2 fruit fly cellular contexts compared by ENCODE assay signal in genomic region chr3R:28627267-28627666, dm6.
A peak's percentile ranks its signal among the peaks of the same experiment; 100 is the strongest.
TF ChIP-seq lines count a peak whose summit lies in the region.

No protein-coding gene starts in this region.

- no peak for TF ChIP-seq CTCF in whole organism, embryonic (GFP tag; optimal IDR thresholded peaks at IDR 0.05; lab: Kevin White, UChicago)

TF ChIP-seq in whole organism, embryonic, 481 proteins besides CTCF, POLR2A, EP300 and RAD21:
- TF ChIP-seq sr (GFP tag; IDR thresholded peaks at IDR 0.05; lab: Robert Waterston, UW) (peak; percentile 92), Chrac-16 (GFP tag; optimal IDR thresholded peaks at IDR 0.05; lab: Kevin White, UChicago) (no peak), Neu2 (GFP tag; optimal IDR thresholded peaks at IDR 0.05; lab: Kevin White, UChicago; ENCODE audit: borderline replicate concordance) (no peak)

TF ChIP-seq in whole organism, prepupa, 60 proteins besides CTCF, POLR2A, EP300 and RAD21:
- TF ChIP-seq fd85E (GFP tag; optimal IDR thresholded peaks at IDR 0.05; lab: Kevin White, UChicago): no peak
- no peak for TF ChIP-seq CG6808 (GFP tag; optimal IDR thresholded peaks at IDR 0.05; lab: Kevin White, UChicago)
- TF ChIP-seq esn (GFP tag; optimal IDR thresholded peaks at IDR 0.05; lab: Kevin White, UChicago): no peak
- TF ChIP-seq pdm3 (GFP tag; optimal IDR thresholded peaks at IDR 0.05; lab: Kevin White, UChicago): no peak
- TF ChIP-seq CG8119 (GFP tag; IDR thresholded peaks at IDR 0.05; lab: Robert Waterston, UW): 0 out of 3 replicates have a peak, but pooled peaks have one; percentile 16
- no peak for TF ChIP-seq Hr4 (GFP tag; optimal IDR thresholded peaks at IDR 0.05; lab: Kevin White, UChicago)
- TF ChIP-seq svp (GFP tag; lab: Kevin White, UChicago): peak; percentile 33
- TF ChIP-seq CG11902 (GFP tag; optimal IDR thresholded peaks at IDR 0.05; lab: Kevin White, UChicago): no peak
- no peak for TF ChIP-seq CG15336 (GFP tag; IDR thresholded peaks at IDR 0.05; lab: Robert Waterston, UW)
- no peak for TF ChIP-seq Eip75B (GFP tag; optimal IDR thresholded peaks at IDR 0.05; lab: Kevin White, UChicago)
